Fruit fly (Drosophila melanogaster) whole organism: ENCODE measurements around the gene pigeon.

ENCODE experiments used
- CG8478 ChIP-seq: fragments of >200 bp; optimal IDR thresholded peaks from 2 replicates; lab custom pipeline; 2018; ENCODE audit warnings: inconsistent platforms
- Dll ChIP-seq: fragments of >200 bp; optimal IDR thresholded peaks from 2 replicates; lab custom pipeline; 2017
- pan ChIP-seq: fragments of >200 bp; optimal IDR thresholded peaks from 2 replicates; lab custom pipeline; 2017
- psq ChIP-seq: fragments of >200 bp; optimal IDR thresholded peaks from 2 replicates; lab custom pipeline; 2017
- usp ChIP-seq: fragments of >200 bp; optimal IDR thresholded peaks from 2 replicates; lab custom pipeline; 2017; ENCODE audit warnings: missing biosample characterization, missing genetic modification characterization, mixed read lengths

- no peak for TF ChIP-seq pan (lab: Kevin White, UChicago)
- no peak for TF ChIP-seq psq (lab: Kevin White, UChicago)
- TF ChIP-seq usp (GFP tag; lab: Kevin White, UChicago), result no peak
- TF ChIP-seq Dll, result no peak
- no peak for TF ChIP-seq CG8478 (lab: Kevin White, UChicago)
Observed at dm6 chr2L:19155937-19156736, 29.7 kb upstream of the pigeon start.
